Comparison of ENCODE assay signal across 1 worm cellular context in genomic region chrV:7186599-7186998, ce11.
TF ChIP-seq lines count a peak whose summit lies in the region.

No protein-coding gene starts in this region.

TF ChIP-seq in whole organism, L4 larva, 104 proteins besides CTCF, POLR2A, EP300 and RAD21 (continued from another document):
- TF ChIP-seq unc-130 (GFP tag; optimal IDR thresholded peaks at IDR 0.05; lab: Kevin White, UChicago) (no peak), ZK546.5 (tag; optimal IDR thresholded peaks at IDR 0.05; lab: Kevin White, UChicago) (no peak), unc-62 (GFP tag; optimal IDR thresholded peaks at IDR 0.05 in 1 of 2; lab: Kevin White, UChicago) (no peak), unc-62 (tag; optimal IDR thresholded peaks at IDR 0.05; lab: Kevin White, UChicago) (no peak), ama-1 (optimal IDR thresholded peaks at IDR 0.05; lab: Kevin White, UChicago) (no peak), madf-9 (GFP tag; conservative IDR thresholded peaks at IDR 0.05; lab: Robert Waterston, UW) (no peak), pha-4 (GFP tag; IDR thresholded peaks at IDR 0.05; lab: Robert Waterston, UW) (no peak), pha-4 (tag; optimal IDR thresholded peaks at IDR 0.05; lab: Kevin White, UChicago) (no peak), egl-27 (tag; optimal IDR thresholded peaks at IDR 0.05; lab: Kevin White, UChicago) (no peak), nhr-76 (tag; optimal IDR thresholded peaks at IDR 0.05; lab: Kevin White, UChicago) (no peak), zip-11 (GFP tag; IDR thresholded peaks at IDR 0.05; lab: Robert Waterston, UW) (no peak), D1046.2 (GFP tag; IDR thresholded peaks at IDR 0.05; lab: Robert Waterston, UW) (no peak), spr-1 (tag; optimal IDR thresholded peaks at IDR 0.05; lab: Kevin White, UChicago) (no peak), madf-5 (GFP tag; IDR thresholded peaks at IDR 0.05; lab: Robert Waterston, UW) (no peak), rbr-2 (tag; optimal IDR thresholded peaks at IDR 0.05; lab: Kevin White, UChicago) (no peak)
